Worm (Caenorhabditis elegans) whole organism, midembryonic: ENCODE measurements around the gene nhr-280.
A peak's percentile ranks its signal among the peaks of the same experiment; 100 is the strongest.
"Not testable (repeated sequence)": the region's sequence is repeated elsewhere in the genome, so short reads cannot be mapped to it uniquely, and the experiment has no call there.

Experiments
- T22C8.4 ChIP-seq: fragments of 200-800 bp; sonication (Bioruptor generic); IDR thresholded peaks from 2 replicates; pipeline ENCODE4 v1.3.6; 2022; ENCODE audit warnings: missing genetic modification characterization, missing compliant biosample characterization
- cog-1 ChIP-seq: sonication (generic microtip); optimal IDR thresholded peaks from 2 replicates; lab custom pipeline; 2016; ENCODE audit warnings: missing genetic modification characterization, missing compliant biosample characterization
- flt-1 ChIP-seq: fragments of 200-800 bp; sonication (Bioruptor generic); IDR thresholded peaks from 2 replicates; pipeline ENCODE4 v1.3.6; 2022; ENCODE audit warnings: missing genetic modification characterization, missing compliant biosample characterization
- klf-2 ChIP-seq: fragments of 200-800 bp; sonication (Bioruptor generic); conservative IDR thresholded peaks from 2 replicates; pipeline ENCODE4 v1.3.6; 2022; ENCODE audit warnings: missing genetic modification reagents, missing genetic modification characterization, missing compliant biosample characterization
- med-1 ChIP-seq: sonication (generic microtip); optimal IDR thresholded peaks from 2 replicates; lab custom pipeline; 2017; ENCODE audit warnings: missing genetic modification characterization, mild to moderate bottlenecking, missing compliant biosample characterization, antibody characterized with exemption, missing genetic modification reagents; ENCODE audit not compliant: insufficient read depth
- ref-1 ChIP-seq: fragments of 200-800 bp; sonication (Bioruptor generic); conservative IDR thresholded peaks from 2 replicates; pipeline ENCODE4 v1.3.6; 2022; ENCODE audit warnings: missing genetic modification reagents, missing genetic modification characterization, missing compliant biosample characterization
- tab-1 ChIP-seq: fragments of 200-800 bp; sonication (Bioruptor generic); IDR thresholded peaks from 2 replicates; pipeline ENCODE4 v1.3.6; 2022; ENCODE audit warnings: missing genetic modification characterization, missing compliant biosample characterization
- ztf-23 ChIP-seq: fragments of 200-800 bp; sonication (Bioruptor generic); IDR thresholded peaks from 2 replicates; pipeline ENCODE4 v1.3.6; 2022; ENCODE audit warnings: missing genetic modification reagents, missing genetic modification characterization, missing compliant biosample characterization
- ztf-29 ChIP-seq: fragments of 200-800 bp; sonication (Bioruptor generic); IDR thresholded peaks from 2 replicates; pipeline ENCODE4 v1.3.6; 2022; ENCODE audit warnings: missing genetic modification reagents, missing genetic modification characterization, missing compliant biosample characterization

Gene nhr-280

DNA sequence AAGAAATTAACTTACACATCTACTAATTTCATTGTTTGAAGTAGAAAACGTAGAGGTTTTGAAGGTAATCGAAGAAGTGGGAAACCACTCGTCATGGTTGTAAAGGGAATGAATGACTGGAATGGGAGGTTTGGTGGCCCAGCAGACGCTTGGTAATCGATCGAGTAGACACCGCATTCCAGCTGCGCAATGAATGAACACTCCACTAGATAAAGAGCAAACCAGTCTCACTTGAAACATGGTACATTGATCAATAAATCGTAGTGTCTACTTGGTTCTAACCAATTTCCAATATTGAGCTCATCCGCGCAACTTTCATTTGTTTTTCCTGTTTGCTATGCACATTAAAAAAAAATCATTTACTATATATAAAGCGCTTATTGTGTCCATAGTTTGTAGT, 15.8 kb upstream of the nhr-280 start, which contains the start of gene fbxb-84:
Gene fbxb-84 (minus strand): TSS at position 101 of the 400 bp plus-strand sequence.
- TF ChIP-seq cog-1 (tag; lab: Kevin White, UChicago) (no peak), tab-1 (GFP tag; lab: Robert Waterston, UW) (no peak), ref-1 (GFP tag; lab: Robert Waterston, UW) (no peak), ztf-29 (GFP tag; lab: Robert Waterston, UW) (no peak), med-1 (no peak), klf-2 (no peak), flt-1 (GFP tag; lab: Robert Waterston, UW) (no peak), T22C8.4 (GFP tag; lab: Robert Waterston, UW) (no peak), ztf-23 (GFP tag; lab: Robert Waterston, UW) (no peak)

DNA sequence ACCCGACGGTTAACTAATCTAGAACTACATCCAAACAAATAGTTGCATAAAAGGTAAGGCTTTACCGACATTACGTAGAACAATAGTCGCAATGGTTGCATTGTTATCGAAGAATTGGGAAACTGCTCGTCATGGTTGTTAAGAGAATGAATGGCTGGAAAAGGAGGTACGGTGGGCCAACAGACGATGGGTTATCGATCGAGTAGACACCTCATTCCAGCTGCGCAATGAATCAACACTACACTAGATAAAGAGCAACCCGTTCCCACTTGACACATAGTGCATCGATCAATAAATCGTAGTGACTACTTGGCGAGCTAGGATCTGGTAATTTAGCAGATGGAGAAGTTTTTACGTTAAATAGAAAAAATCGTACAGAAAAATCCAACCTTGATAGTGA, 14.5 kb upstream of the nhr-280 start, which contains the start of the genes T17A3.12 and fbxb-83:
Gene T17A3.12 (minus strand): TSS at position 101 of the 400 bp plus-strand sequence.
Gene fbxb-83 (minus strand): TSS at position 134 of the 400 bp plus-strand sequence.
- no peak for TF ChIP-seq klf-2
- no peak for TF ChIP-seq ztf-23 (GFP tag; lab: Robert Waterston, UW)
- TF ChIP-seq cog-1 (tag; lab: Kevin White, UChicago): no peak
- no peak for TF ChIP-seq flt-1 (GFP tag; lab: Robert Waterston, UW)

- TF ChIP-seq ztf-29 (GFP tag; lab: Robert Waterston, UW) (no peak), ref-1 (GFP tag; lab: Robert Waterston, UW) (no peak), cog-1 (tag; lab: Kevin White, UChicago) (no peak), tab-1 (GFP tag; lab: Robert Waterston, UW) (no peak), klf-2 (no peak), T22C8.4 (GFP tag; lab: Robert Waterston, UW) (no peak), flt-1 (GFP tag; lab: Robert Waterston, UW) (no peak), med-1 (no peak), ztf-23 (GFP tag; lab: Robert Waterston, UW) (no peak)
Observed at ce11 chrIII:143121-143520, 12.6 kb upstream of the nhr-280 start, which contains the start of gene fbxb-82. Gene fbxb-82 (minus strand): TSS chrIII:143221.

DNA sequence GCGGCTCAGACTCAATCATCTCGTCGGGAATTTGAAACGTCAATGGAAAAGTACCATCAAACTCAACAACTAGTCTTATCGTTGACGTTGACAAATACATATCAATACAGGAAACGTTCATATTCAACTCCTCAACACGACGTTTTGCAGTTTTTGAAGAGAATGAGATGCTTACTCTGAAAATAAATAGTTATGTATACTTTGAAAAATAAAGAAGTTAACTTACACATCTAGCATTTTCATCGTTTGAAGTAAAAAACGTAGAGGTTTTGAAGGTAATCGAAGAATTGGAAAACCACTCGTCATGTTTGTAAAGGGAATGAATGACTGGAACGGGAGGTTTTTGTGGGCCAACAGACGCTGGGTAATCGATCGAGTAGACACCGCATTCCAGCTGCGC, 10.4 kb upstream of the nhr-280 start, which contains the start of gene fbxb-81:
Gene fbxb-81 (minus strand): TSS at position 314 of the 400 bp plus-strand sequence.
- TF ChIP-seq med-1 (no peak), ref-1 (GFP tag; lab: Robert Waterston, UW) (no peak), cog-1 (tag; lab: Kevin White, UChicago) (no peak), klf-2 (no peak), ztf-29 (GFP tag; lab: Robert Waterston, UW) (no peak), flt-1 (GFP tag; lab: Robert Waterston, UW) (no peak), tab-1 (GFP tag; lab: Robert Waterston, UW) (no peak), T22C8.4 (GFP tag; lab: Robert Waterston, UW) (no peak), ztf-23 (GFP tag; lab: Robert Waterston, UW) (no peak)

- TF ChIP-seq T22C8.4 (GFP tag; lab: Robert Waterston, UW): no peak
- TF ChIP-seq tab-1 (GFP tag; lab: Robert Waterston, UW): no peak
- no peak for TF ChIP-seq cog-1 (tag; lab: Kevin White, UChicago)
- no peak for TF ChIP-seq flt-1 (GFP tag; lab: Robert Waterston, UW)
- no peak for TF ChIP-seq med-1
- TF ChIP-seq klf-2: no peak
- no peak for TF ChIP-seq ztf-29 (GFP tag; lab: Robert Waterston, UW)
Observed at ce11 chrIII:134194-134593, 3.6 kb upstream of the nhr-280 start, which contains the start of gene pals-25. Gene pals-25 (plus strand): TSS chrIII:134494.

- TF ChIP-seq med-1 (no peak), flt-1 (GFP tag; lab: Robert Waterston, UW) (no peak), ztf-29 (GFP tag; lab: Robert Waterston, UW) (no peak), klf-2 (no peak), tab-1 (GFP tag; lab: Robert Waterston, UW) (no peak), ztf-23 (GFP tag; lab: Robert Waterston, UW) (no peak), cog-1 (tag; lab: Kevin White, UChicago) (no peak), ref-1 (GFP tag; lab: Robert Waterston, UW) (no peak), T22C8.4 (GFP tag; lab: Robert Waterston, UW) (no peak)
Observed at ce11 chrIII:132118-132517, 1.6 kb upstream of the nhr-280 start, which contains the start of gene pals-22. Gene pals-22 (plus strand): TSS chrIII:132418.

ce11 chrIII:131627-132026, 1.1 kb upstream of the nhr-280 start:
- TF ChIP-seq cog-1 (tag; lab: Kevin White, UChicago) (peak; percentile 5), flt-1 (GFP tag; lab: Robert Waterston, UW) (no peak)

DNA sequence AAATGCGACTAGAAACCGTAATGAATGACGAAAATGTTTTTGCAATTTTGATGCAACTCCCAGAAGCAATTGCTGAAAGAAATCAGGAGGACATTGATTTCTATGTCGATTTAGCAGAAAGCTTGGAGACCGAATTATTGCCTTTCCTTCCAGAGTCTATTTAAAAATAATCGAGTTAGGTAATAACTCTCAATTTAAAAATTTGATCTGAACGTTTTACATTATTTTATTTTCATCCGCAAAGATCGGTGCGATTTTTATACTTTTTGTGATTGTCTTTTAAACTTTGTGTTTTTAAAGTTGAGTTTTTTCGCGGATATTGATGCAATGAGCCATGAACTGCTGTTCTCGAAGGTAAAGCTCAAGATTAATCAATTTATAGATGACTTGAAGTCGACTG, 6.1 kb downstream of the nhr-280 start, which contains the start of gene pals-23:
Gene pals-23 (plus strand): TSS at position 301 of the 400 bp plus-strand sequence.
- TF ChIP-seq klf-2 (no peak), T22C8.4 (GFP tag; lab: Robert Waterston, UW) (no peak), cog-1 (tag; lab: Kevin White, UChicago) (no peak), ztf-29 (GFP tag; lab: Robert Waterston, UW) (no peak), flt-1 (GFP tag; lab: Robert Waterston, UW) (no peak), ztf-23 (GFP tag; lab: Robert Waterston, UW) (no peak)

DNA sequence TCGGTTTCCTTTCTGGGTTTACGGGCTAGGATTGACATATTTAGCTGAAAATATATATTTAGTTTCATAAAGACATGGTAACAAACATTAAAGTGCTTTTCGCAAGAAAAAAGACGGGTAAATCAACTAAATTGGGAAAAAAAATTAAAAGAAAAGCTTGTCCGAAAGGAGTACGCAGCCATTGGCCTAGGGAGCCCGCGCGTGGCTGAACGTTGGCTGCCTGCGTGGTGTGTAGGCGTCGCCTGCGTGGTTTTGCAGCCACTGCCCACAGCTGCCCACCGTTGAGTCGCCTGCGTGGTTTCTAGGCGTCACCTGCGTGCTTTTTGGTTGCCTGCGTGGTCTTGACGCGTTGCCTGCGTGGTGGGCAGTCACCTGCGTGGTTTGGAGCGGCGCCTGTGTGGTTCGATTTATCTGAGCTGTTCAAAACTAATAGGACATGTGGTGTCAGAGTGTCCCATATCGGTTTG, 8.5 kb downstream of the nhr-280 start, which contains the start of gene C29F9.12:
Gene C29F9.12 (minus strand): TSS at position 51 of the 467 bp plus-strand sequence.
- TF ChIP-seq T22C8.4 (GFP tag; lab: Robert Waterston, UW); med-1; flt-1 (GFP tag; lab: Robert Waterston, UW): not testable (repeated sequence)

ce11 chrIII:120199-120598, 10.4 kb downstream of the nhr-280 start, which contains the start of gene pals-24:
Gene pals-24 (plus strand): TSS chrIII:120435.
- TF ChIP-seq klf-2: no peak
- no peak for TF ChIP-seq T22C8.4 (GFP tag; lab: Robert Waterston, UW)
- TF ChIP-seq cog-1 (tag; lab: Kevin White, UChicago): no peak
- TF ChIP-seq tab-1 (GFP tag; lab: Robert Waterston, UW): no peak
- no peak for TF ChIP-seq flt-1 (GFP tag; lab: Robert Waterston, UW)
- no peak for TF ChIP-seq ztf-23 (GFP tag; lab: Robert Waterston, UW)
- no peak for TF ChIP-seq med-1
- no peak for TF ChIP-seq ztf-29 (GFP tag; lab: Robert Waterston, UW)
- no peak for TF ChIP-seq ref-1 (GFP tag; lab: Robert Waterston, UW)
